Worm (Caenorhabditis elegans): ENCODE data around the gene T20D4.3.
"Not testable (repeated sequence)": the region's sequence is repeated elsewhere in the genome, so short reads cannot be mapped to it uniquely, and the experiment has no call there.

DNA sequence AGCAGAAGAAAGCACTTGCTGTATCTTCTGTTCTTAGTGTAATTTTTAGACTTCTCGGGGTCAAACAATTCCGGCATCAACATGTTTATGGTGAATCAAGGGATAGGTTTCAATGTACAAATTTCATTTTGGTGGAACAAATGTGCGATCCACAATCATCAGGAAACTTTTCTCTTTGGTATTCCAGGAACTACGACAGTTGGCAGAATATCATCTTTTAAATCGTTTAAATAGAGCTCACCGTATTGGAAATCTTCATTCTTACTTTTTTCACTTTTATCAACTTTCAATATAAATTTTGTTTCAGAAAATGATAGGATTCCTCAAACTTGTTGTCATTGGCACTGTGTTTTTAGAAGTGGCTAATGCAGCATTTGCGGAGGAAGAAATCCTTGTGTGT, 21.3 kb upstream of the T20D4.3 start, which contains the start of gene T20D4.12:
- TF ChIP-seq lin-13, ceh-39, hlh-1 (tag; optimal IDR thresholded peaks at IDR 0.05): not testable (repeated sequence)
